Fruit fly (Drosophila melanogaster) whole organism, embryonic: Measurements from ENCODE around the gene CG7781.
A peak's percentile ranks its signal among the peaks of the same experiment; 100 is the strongest.

Experiments used
- B-H1 ChIP-seq: fragments of 200-800 bp; sonication (Bioruptor generic); IDR thresholded peaks from 3 replicates; pipeline ENCODE4 v1.3.6; 2022; ENCODE audit warnings: missing biosample characterization, missing genetic modification characterization
- Bgb ChIP-seq: fragments of 200-800 bp; sonication (Bioruptor generic); IDR thresholded peaks from 2 replicates; pipeline ENCODE4 v1.3.6; 2022; ENCODE audit warnings: missing biosample characterization, missing genetic modification characterization; ENCODE audit not compliant: partially characterized antibody
- CG10147 ChIP-seq: fragments of 200-800 bp; sonication (Bioruptor generic); optimal IDR thresholded peaks from 2 replicates; lab custom pipeline; 2019; ENCODE audit warnings: missing biosample characterization, mild to moderate bottlenecking, missing genetic modification characterization, moderate library complexity
- CG10366 ChIP-seq: fragments of 200-800 bp; sonication (Bioruptor generic); IDR thresholded peaks from 2 replicates; pipeline ENCODE4 v1.3.6; 2022; ENCODE audit warnings: missing biosample characterization, missing genetic modification characterization
- CG11504 ChIP-seq: fragments of 200-800 bp; sonication (Bioruptor generic); optimal IDR thresholded peaks from 3 replicates; lab custom pipeline; 2019; ENCODE audit warnings: missing biosample characterization, mild to moderate bottlenecking, missing genetic modification characterization, moderate library complexity
- CG11560 ChIP-seq: fragments of 200-800 bp; sonication (Bioruptor generic); IDR thresholded peaks from 3 replicates; pipeline ENCODE4 v1.3.6; 2022; ENCODE audit warnings: missing biosample characterization, missing genetic modification characterization
- CG14710 ChIP-seq: fragments of 200-800 bp; sonication (Bioruptor generic); optimal IDR thresholded peaks from 3 replicates; lab custom pipeline; 2019; ENCODE audit warnings: missing biosample characterization, mild to moderate bottlenecking, missing genetic modification characterization, moderate library complexity
- CG1602 ChIP-seq: fragments of 200-800 bp; sonication (Bioruptor generic); optimal IDR thresholded peaks from 3 replicates; lab custom pipeline; 2016; ENCODE audit warnings: missing biosample characterization, missing genetic modification characterization
- CG16813 ChIP-seq: fragments of 200-800 bp; sonication (Bioruptor generic); IDR thresholded peaks from 3 replicates; pipeline ENCODE4 v1.3.6; 2022; ENCODE audit warnings: missing biosample characterization, missing genetic modification characterization; ENCODE audit not compliant: partially characterized antibody
- CG2120 ChIP-seq: fragments of 200-800 bp; sonication (Bioruptor generic); optimal IDR thresholded peaks from 3 replicates; lab custom pipeline; 2016; ENCODE audit warnings: missing biosample characterization, missing genetic modification characterization
- CG2199 ChIP-seq: fragments of 200-800 bp; sonication (Bioruptor generic); IDR thresholded peaks from 3 replicates; pipeline ENCODE4 v1.3.6; 2022; ENCODE audit warnings: missing biosample characterization, missing genetic modification characterization
- CG2678 ChIP-seq: fragments of 200-800 bp; sonication (Bioruptor generic); optimal IDR thresholded peaks from 3 replicates; lab custom pipeline; 2019; ENCODE audit warnings: missing biosample characterization, mild to moderate bottlenecking, missing genetic modification characterization, moderate library complexity
- CG2712 ChIP-seq: fragments of 200-800 bp; optimal IDR thresholded peaks from 3 replicates; lab custom pipeline; 2019; ENCODE audit warnings: missing biosample characterization, mild to moderate bottlenecking, missing genetic modification characterization, moderate library complexity
- CG3065 ChIP-seq: fragments of 200-800 bp; sonication (Bioruptor generic); optimal IDR thresholded peaks from 2 replicates; lab custom pipeline; 2016; ENCODE audit warnings: missing biosample characterization, missing genetic modification characterization
- CG4854 ChIP-seq: fragments of 200-800 bp; sonication (Bioruptor generic); optimal IDR thresholded peaks from 2 replicates; lab custom pipeline; 2016; ENCODE audit warnings: missing biosample characterization, missing genetic modification characterization, inconsistent platforms
- CG6791 ChIP-seq: fragments of 200-800 bp; sonication (Bioruptor generic); IDR thresholded peaks from 3 replicates; pipeline ENCODE4 v1.3.6; 2022; ENCODE audit warnings: missing biosample characterization, missing genetic modification characterization; ENCODE audit not compliant: partially characterized antibody
- CG6813 ChIP-seq: fragments of 200-800 bp; sonication (Bioruptor generic); optimal IDR thresholded peaks from 2 replicates; lab custom pipeline; 2017; ENCODE audit warnings: missing biosample characterization, missing genetic modification characterization, mild to moderate bottlenecking, moderate library complexity, missing genetic modification reagents
- CG7987 ChIP-seq: fragments of 200-800 bp; sonication (Bioruptor generic); optimal IDR thresholded peaks from 2 replicates; lab custom pipeline; 2018; ENCODE audit warnings: missing biosample characterization, mild to moderate bottlenecking, missing genetic modification characterization, moderate library complexity
- CG8281 ChIP-seq: fragments of 200-800 bp; sonication (Bioruptor generic); optimal IDR thresholded peaks from 2 replicates; lab custom pipeline; 2018; ENCODE audit warnings: missing biosample characterization, mild to moderate bottlenecking, missing genetic modification characterization, moderate library complexity
- Dref ChIP-seq: fragments of 200-800 bp; sonication (Bioruptor generic); IDR thresholded peaks from 2 replicates; pipeline ENCODE4 v1.3.6; 2022; ENCODE audit warnings: missing biosample characterization, missing genetic modification characterization
- E2f2 ChIP-seq: fragments of 200-800 bp; sonication (Bioruptor generic); IDR thresholded peaks from 2 replicates; pipeline ENCODE4 v1.3.6; 2022; ENCODE audit warnings: missing biosample characterization, missing genetic modification characterization
- Ets97D ChIP-seq: fragments of 200-800 bp; sonication (Bioruptor generic); optimal IDR thresholded peaks from 3 replicates; lab custom pipeline; 2016; ENCODE audit warnings: missing biosample characterization, missing genetic modification characterization
- Hand ChIP-seq: fragments of 200-800 bp; sonication (Bioruptor generic); optimal IDR thresholded peaks from 2 replicates; lab custom pipeline; 2017; ENCODE audit warnings: mild to moderate bottlenecking, missing biosample characterization, missing genetic modification reagents, missing genetic modification characterization
- MESR4 ChIP-seq: fragments of 200-800 bp; sonication (Bioruptor generic); optimal IDR thresholded peaks from 2 replicates; lab custom pipeline; 2018; ENCODE audit warnings: missing biosample characterization, mild to moderate bottlenecking, missing genetic modification characterization, moderate library complexity
- Max ChIP-seq: fragments of 200-800 bp; sonication (Bioruptor generic); optimal IDR thresholded peaks from 2 replicates; lab custom pipeline; 2016; ENCODE audit warnings: missing biosample characterization, mild to moderate bottlenecking, missing genetic modification characterization
- Med ChIP-seq: fragments of 200-800 bp; sonication (Bioruptor generic); peaks from one replicate; lab custom pipeline; 2016; ENCODE audit warnings: missing biosample characterization, missing genetic modification characterization, mild to moderate bottlenecking, inconsistent platforms, moderate library complexity
- Scr ChIP-seq: fragments of 200-800 bp; sonication (Bioruptor generic); IDR thresholded peaks from 2 replicates; pipeline ENCODE4 v1.3.6; 2022; ENCODE audit warnings: missing biosample characterization, missing genetic modification characterization; ENCODE audit not compliant: partially characterized antibody
- Six4 ChIP-seq: fragments of 200-800 bp; sonication (Bioruptor generic); optimal IDR thresholded peaks from 2 replicates; lab custom pipeline; 2016; ENCODE audit warnings: missing biosample characterization, missing genetic modification characterization
- Sry-δ ChIP-seq: fragments of 200-800 bp; sonication (Bioruptor generic); optimal IDR thresholded peaks from 2 replicates; lab custom pipeline; 2016; ENCODE audit warnings: missing biosample characterization, missing genetic modification characterization
- Trl ChIP-seq, 3 experiments: fragments of >200 bp in 2 of 3; fragments of 200-800 bp in 1 of 3; sonication (Bioruptor generic) in 1 of 3; optimal IDR thresholded peaks; 2 replicates in 1 of 3; 3 replicates in 2 of 3; lab custom pipeline; 2016 to 2017; ENCODE audit warnings: missing biosample characterization in 1 of 3, missing genetic modification characterization in 1 of 3
- Usf ChIP-seq: fragments of 200-800 bp; sonication (Bioruptor generic); optimal IDR thresholded peaks from 2 replicates; lab custom pipeline; 2017; ENCODE audit warnings: missing genotype, missing biosample characterization, missing genetic modification characterization
- ab ChIP-seq: fragments of 200-800 bp; sonication (Bioruptor generic); optimal IDR thresholded peaks from 2 replicates; lab custom pipeline; 2016; ENCODE audit warnings: missing biosample characterization, missing genetic modification characterization
- ato ChIP-seq: fragments of 200-800 bp; sonication (Bioruptor generic); IDR thresholded peaks from 2 replicates; pipeline ENCODE4 v1.3.6; 2022; ENCODE audit warnings: missing biosample characterization, missing genetic modification characterization; ENCODE audit not compliant: partially characterized antibody
- btn ChIP-seq: fragments of 200-800 bp; sonication (Bioruptor generic); optimal IDR thresholded peaks from 2 replicates; lab custom pipeline; 2016; ENCODE audit warnings: missing biosample characterization, missing genetic modification characterization
- chinmo ChIP-seq: fragments of 200-800 bp; sonication (Bioruptor generic); IDR thresholded peaks from 4 replicates; pipeline ENCODE4 v1.3.6; 2022; ENCODE audit warnings: missing biosample characterization, missing genetic modification characterization; ENCODE audit not compliant: partially characterized antibody
- crp ChIP-seq, 2 experiments: fragments of 200-800 bp; sonication (Bioruptor generic); optimal IDR thresholded peaks; 2 replicates in 1 of 2; 3 replicates in 1 of 2; lab custom pipeline; 2017; ENCODE audit warnings: missing biosample characterization in 2 of 2, missing genetic modification characterization in 2 of 2, mild to moderate bottlenecking in 1 of 2, moderate library complexity in 1 of 2
- dan ChIP-seq: fragments of 200-800 bp; sonication (Bioruptor generic); IDR thresholded peaks from 2 replicates; pipeline ENCODE4 v1.3.6; 2022; ENCODE audit warnings: missing biosample characterization, missing genetic modification characterization
- ems ChIP-seq: fragments of 200-800 bp; sonication (Bioruptor generic); optimal IDR thresholded peaks from 3 replicates; lab custom pipeline; 2016; ENCODE audit warnings: missing biosample characterization, missing genetic modification characterization
- ewg ChIP-seq: fragments of 200-800 bp; sonication (Bioruptor generic); optimal IDR thresholded peaks from 3 replicates; lab custom pipeline; 2017; ENCODE audit warnings: mild to moderate bottlenecking, missing biosample characterization, missing genetic modification reagents, missing genetic modification characterization
- lbe ChIP-seq: fragments of 200-800 bp; sonication (Bioruptor generic); optimal IDR thresholded peaks from 2 replicates; lab custom pipeline; 2016; ENCODE audit warnings: missing biosample characterization, mild to moderate bottlenecking, missing genetic modification characterization
- lola ChIP-seq, 3 experiments: fragments of >200 bp in 2 of 3; fragments of 200-800 bp in 1 of 3; sonication (Bioruptor generic) in 1 of 3; optimal IDR thresholded peaks; 2 replicates each; lab custom pipeline; 2017 to 2019; ENCODE audit warnings: missing biosample characterization in 3 of 3, missing genetic modification characterization in 3 of 3, mild to moderate bottlenecking in 1 of 3, moderate library complexity in 1 of 3
- otp ChIP-seq: fragments of 200-800 bp; sonication (Bioruptor generic); IDR thresholded peaks from 3 replicates; pipeline ENCODE4, ENCODE4 v1.3.6; 2022; ENCODE audit warnings: missing biosample characterization, missing genetic modification characterization
- p53 ChIP-seq: fragments of 200-800 bp; sonication (Bioruptor generic); optimal IDR thresholded peaks from 2 replicates; lab custom pipeline; 2016; ENCODE audit warnings: missing biosample characterization, missing genetic modification characterization
- ro ChIP-seq: fragments of 200-800 bp; sonication (Bioruptor generic); IDR thresholded peaks from 2 replicates; pipeline ENCODE4 v1.3.6; 2022; ENCODE audit warnings: missing biosample characterization, missing genetic modification characterization
- sna ChIP-seq: fragments of 200-800 bp; sonication (Bioruptor generic); IDR thresholded peaks from 2 replicates; pipeline ENCODE4 v1.3.6; 2022; ENCODE audit warnings: missing biosample characterization, missing genetic modification characterization; ENCODE audit not compliant: partially characterized antibody
- stwl ChIP-seq: fragments of 200-800 bp; sonication (Bioruptor generic); optimal IDR thresholded peaks from 3 replicates; lab custom pipeline; 2018; ENCODE audit warnings: missing biosample characterization, mild to moderate bottlenecking, missing genetic modification characterization, moderate library complexity
- tap ChIP-seq: fragments of 200-800 bp; optimal IDR thresholded peaks from 3 replicates; lab custom pipeline; 2019; ENCODE audit warnings: missing biosample characterization, mild to moderate bottlenecking, missing genetic modification characterization, moderate library complexity
- trem ChIP-seq: fragments of 200-800 bp; optimal IDR thresholded peaks from 3 replicates; lab custom pipeline; 2019; ENCODE audit warnings: missing biosample characterization, mild to moderate bottlenecking, missing genetic modification characterization, moderate library complexity
- vfl ChIP-seq: fragments of 200-800 bp; sonication (Bioruptor generic); optimal IDR thresholded peaks from 2 replicates; lab custom pipeline; 2016; ENCODE audit warnings: missing biosample characterization, missing genetic modification characterization
- zen ChIP-seq: fragments of 200-800 bp; sonication (Bioruptor generic); optimal IDR thresholded peaks from 3 replicates; lab custom pipeline; 2018; ENCODE audit warnings: missing biosample characterization, mild to moderate bottlenecking, missing genetic modification characterization, moderate library complexity

Gene CG7781

DNA sequence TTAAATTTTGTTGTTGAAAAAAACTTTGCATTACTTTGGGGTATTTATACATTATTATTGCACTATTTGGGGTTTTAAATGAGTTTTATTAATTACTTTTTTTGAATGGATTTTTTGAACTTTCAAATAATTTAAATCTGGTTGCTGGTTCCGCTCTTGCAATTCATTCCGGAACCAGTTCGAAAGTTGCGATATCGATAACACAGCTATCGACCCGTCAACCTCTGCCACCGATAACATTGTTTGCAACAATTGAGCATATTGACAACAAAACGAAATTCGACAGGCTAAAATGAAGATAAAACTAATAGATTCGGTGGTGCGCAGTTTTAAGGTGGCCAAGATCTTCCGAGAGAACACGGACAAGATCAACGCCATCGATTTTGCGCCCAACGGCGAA, 49.0 kb upstream of the CG7781 start, which contains the start of gene Wdr82 (continued):
- peak; percentile 69 for TF ChIP-seq CG16813 (GFP tag; lab: Robert Waterston, UW)
- peak; percentile 85 for TF ChIP-seq Dref (GFP tag; lab: Robert Waterston, UW)
- TF ChIP-seq B-H1 (GFP tag; lab: Robert Waterston, UW), result no peak
- TF ChIP-seq CG1602 (GFP tag; lab: Kevin White, UChicago), result no peak
- peak; percentile 86 for TF ChIP-seq stwl (tag; lab: Kevin White, UChicago)
- peak; percentile 28 for TF ChIP-seq CG14710 (tag; lab: Kevin White, UChicago)
- no peak for TF ChIP-seq Hand
- TF ChIP-seq CG8281 (tag; lab: Kevin White, UChicago), result peak; percentile 63
- TF ChIP-seq CG2678, result no peak
- TF ChIP-seq CG4854 (GFP tag; lab: Kevin White, UChicago), result no peak
- TF ChIP-seq chinmo (GFP tag; lab: Robert Waterston, UW), result peak; percentile 83
- TF ChIP-seq Med (GFP tag; lab: Kevin White, UChicago), result peak; percentile 2
- TF ChIP-seq lola (GFP tag; optimal IDR thresholded peaks at IDR 0.05; lab: Kevin White, UChicago), result no peak
- no peak for TF ChIP-seq ro (GFP tag; lab: Robert Waterston, UW)
- peak; percentile 42 for TF ChIP-seq trem
- no peak for TF ChIP-seq ewg (GFP tag; lab: Kevin White, UChicago)
- no peak for TF ChIP-seq CG10147 (GFP tag; lab: Kevin White, UChicago)
- no peak for TF ChIP-seq ab (GFP tag; lab: Kevin White, UChicago)
- TF ChIP-seq CG7987 (GFP tag; lab: Kevin White, UChicago), result no peak
- peak; percentile 88 for TF ChIP-seq E2f2
- TF ChIP-seq ato (GFP tag; lab: Robert Waterston, UW), result peak; percentile 83
- TF ChIP-seq MESR4, result peak; percentile 71
- TF ChIP-seq CG11504, result peak; percentile 77
- TF ChIP-seq lbe (GFP tag; lab: Kevin White, UChicago), result no peak
- no peak for TF ChIP-seq Six4 (GFP tag; lab: Kevin White, UChicago)
- no peak for TF ChIP-seq p53 (GFP tag; lab: Kevin White, UChicago)
- TF ChIP-seq CG2712, result peak; percentile 18
- no peak for TF ChIP-seq CG3065 (GFP tag; lab: Kevin White, UChicago)
- peak in 1 of 2 experiments; percentile 8 for TF ChIP-seq crp (GFP tag; optimal IDR thresholded peaks at IDR 0.05; lab: Kevin White, UChicago)
- TF ChIP-seq Trl (optimal IDR thresholded peaks at IDR 0.05; lab: Kevin White, UChicago), result no peak
- TF ChIP-seq Trl (GFP tag; optimal IDR thresholded peaks at IDR 0.05; lab: Kevin White, UChicago), result no peak
- TF ChIP-seq sna (GFP tag; lab: Robert Waterston, UW), result peak; percentile 73
- peak; percentile 68; the same call in 1 of the 2 replicates for TF ChIP-seq Bgb (GFP tag; lab: Robert Waterston, UW)
- TF ChIP-seq Sry-δ, result peak; percentile 47
- no peak for TF ChIP-seq vfl (GFP tag; lab: Kevin White, UChicago)
- TF ChIP-seq CG2120 (GFP tag; lab: Kevin White, UChicago), result no peak
- TF ChIP-seq dan (GFP tag; lab: Robert Waterston, UW), result no peak
- no peak for TF ChIP-seq Usf
- TF ChIP-seq Max (GFP tag; lab: Kevin White, UChicago), result no peak
- no peak for TF ChIP-seq otp (GFP tag; lab: Robert Waterston, UW)
- TF ChIP-seq CG11560, result no peak
- TF ChIP-seq tap (tag; lab: Kevin White, UChicago), result no peak
- TF ChIP-seq CG6791, result peak; percentile 81
- TF ChIP-seq CG2199, result no peak
- no peak for TF ChIP-seq CG10366
- TF ChIP-seq btn (GFP tag; lab: Kevin White, UChicago), result no peak
- no peak for TF ChIP-seq CG6813 (GFP tag; lab: Kevin White, UChicago)
- TF ChIP-seq zen (tag; lab: Kevin White, UChicago), result no peak
- peak; percentile 75 for TF ChIP-seq Scr
- peak; percentile 7 for TF ChIP-seq Ets97D (GFP tag; lab: Kevin White, UChicago)
- TF ChIP-seq ems, result no peak
